Fruit fly (Drosophila melanogaster) Kc167 (cell line): ENCODE results near the gene CG33285.

Experiments
- Myc ChIP-seq: fragments of >200 bp; optimal IDR thresholded peaks from 2 replicates; lab custom pipeline; 2017; ENCODE audit warnings: missing external identifiers
- Sin3A ChIP-seq: fragments of >200 bp; optimal IDR thresholded peaks from 2 replicates; lab custom pipeline; 2018; ENCODE audit warnings: missing external identifiers
- h ChIP-seq: fragments of >200 bp; optimal IDR thresholded peaks from 3 replicates; lab custom pipeline; 2018; ENCODE audit warnings: missing external identifiers
- psq ChIP-seq: fragments of >200 bp; optimal IDR thresholded peaks from 2 replicates; lab custom pipeline; 2017; ENCODE audit warnings: missing external identifiers
- ttk ChIP-seq: sonication (Bioruptor generic); optimal IDR thresholded peaks from 2 replicates; lab custom pipeline; 2017; ENCODE audit warnings: missing external identifiers

dm6 chr3L:21047037-21047436 is 41.8 kb downstream of the CG33285 start:
- TF ChIP-seq h (lab: Kevin White, UChicago) = no peak
- TF ChIP-seq psq (lab: Kevin White, UChicago) = no peak
- TF ChIP-seq Sin3A (lab: Kevin White, UChicago) = no peak
- TF ChIP-seq Myc (lab: Kevin White, UChicago) = no peak
- TF ChIP-seq ttk = no peak
